Fruit fly (Drosophila melanogaster): ENCODE results near the gene SAK.

DNA sequence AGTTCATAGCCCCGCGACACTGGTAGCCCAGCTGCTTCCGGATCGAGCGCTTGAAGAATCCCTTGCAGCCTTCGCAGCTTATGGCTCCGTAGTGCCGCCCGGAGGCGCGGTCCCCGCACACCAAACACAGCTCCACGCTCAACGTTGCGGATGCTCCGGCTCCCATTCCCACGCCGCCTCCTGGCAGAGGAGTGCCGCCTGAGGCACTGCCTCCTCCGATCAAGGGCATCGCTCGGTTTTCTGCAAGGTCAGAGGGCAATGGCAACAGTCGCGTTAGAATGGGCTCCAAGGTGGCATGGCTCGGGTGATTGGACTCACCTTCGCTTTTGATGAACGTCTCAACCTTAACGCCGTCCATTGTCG lies 19.2 kb downstream of the SAK start:
- TF ChIP-seq dsx (GFP tag; optimal IDR thresholded peaks at IDR 0.05; ENCODE audit: poor library complexity, severe bottlenecking) (no peak), CG8319 (GFP tag; optimal IDR thresholded peaks at IDR 0.05) (no peak), Hr38 (GFP tag; optimal IDR thresholded peaks at IDR 0.05) (no peak), Hr39 (GFP tag; optimal IDR thresholded peaks at IDR 0.05) (no peak), Met (GFP tag; optimal IDR thresholded peaks at IDR 0.05) (no peak), pdm3 (GFP tag; optimal IDR thresholded peaks at IDR 0.05) (no peak), CG10669 (GFP tag; optimal IDR thresholded peaks at IDR 0.05) (no peak), CG11294 (GFP tag; IDR thresholded peaks at IDR 0.05) (no peak), Ets96B (tag; optimal IDR thresholded peaks at IDR 0.05) (no peak), topi (GFP tag; optimal IDR thresholded peaks at IDR 0.05) (no peak), salr (GFP tag; optimal IDR thresholded peaks at IDR 0.05) (no peak), esn (GFP tag; optimal IDR thresholded peaks at IDR 0.05) (no peak), CG16779 (tag; optimal IDR thresholded peaks at IDR 0.05) (no peak), Lpt (GFP tag; optimal IDR thresholded peaks at IDR 0.05) (no peak)

All from whole organism, prepupa.